Worm (Caenorhabditis elegans) whole organism, early embryonic: ENCODE measurements around the gene ced-6.

ENCODE experiments used
- B0310.2 ChIP-seq: sonication (generic microtip); optimal IDR thresholded peaks from 2 replicates; lab custom pipeline; 2016; ENCODE audit warnings: mild to moderate bottlenecking, missing genetic modification characterization, missing compliant biosample characterization
- F13C5.2 ChIP-seq: sonication (generic microtip); optimal IDR thresholded peaks from 2 replicates; lab custom pipeline; 2017; ENCODE audit warnings: mild to moderate bottlenecking, missing genetic modification characterization, inconsistent platforms, missing compliant biosample characterization
- aly-1 ChIP-seq: sonication (generic microtip); optimal IDR thresholded peaks from 2 replicates; lab custom pipeline; 2016; ENCODE audit warnings: missing genetic modification characterization, missing compliant biosample characterization
- ama-1 ChIP-seq: fragments of 150-350 bp; optimal IDR thresholded peaks from 2 replicates; lab custom pipeline; 2014
- ceh-13 ChIP-seq: fragments of 200-800 bp; sonication (Bioruptor generic); optimal IDR thresholded peaks from 2 replicates; lab custom pipeline; 2018; ENCODE audit warnings: mild to moderate bottlenecking, missing genetic modification characterization, missing compliant biosample characterization
- ceh-36 ChIP-seq: sonication (generic microtip); optimal IDR thresholded peaks from 2 replicates; lab custom pipeline; 2016; ENCODE audit warnings: missing genetic modification characterization, inconsistent platforms, missing compliant biosample characterization
- ets-7 ChIP-seq: sonication (generic microtip); optimal IDR thresholded peaks from 2 replicates; lab custom pipeline; 2016; ENCODE audit warnings: missing genotype, missing genetic modification characterization, missing compliant biosample characterization
- flt-1 ChIP-seq: fragments of 200-800 bp; sonication (Bioruptor generic); IDR thresholded peaks from 2 replicates; pipeline ENCODE4 v1.3.6; 2022; ENCODE audit warnings: missing genetic modification characterization, missing compliant biosample characterization
- hmbx-1 ChIP-seq: sonication (generic microtip); optimal IDR thresholded peaks from 2 replicates; lab custom pipeline; 2016; ENCODE audit warnings: mild to moderate bottlenecking, missing genetic modification characterization, missing compliant biosample characterization
- hmg-4 ChIP-seq: fragments of 200-800 bp; sonication (Bioruptor generic); optimal IDR thresholded peaks from 2 replicates; lab custom pipeline; 2018; ENCODE audit warnings: mild to moderate bottlenecking, missing genetic modification characterization, missing compliant biosample characterization
- hnd-1 ChIP-seq: sonication (generic microtip); optimal IDR thresholded peaks from 2 replicates; lab custom pipeline; 2016; ENCODE audit warnings: missing genetic modification characterization, missing compliant biosample characterization
- pes-1 ChIP-seq: fragments of 200-800 bp; sonication (Bioruptor generic); IDR thresholded peaks from 2 replicates; pipeline ENCODE4 v1.3.6; 2022; ENCODE audit warnings: missing genetic modification reagents, missing genetic modification characterization, missing compliant biosample characterization
- scrt-1 ChIP-seq: fragments of 200-800 bp; sonication (Bioruptor generic); IDR thresholded peaks from 2 replicates; pipeline ENCODE4 v1.3.6; 2022; ENCODE audit warnings: missing genetic modification characterization, missing compliant biosample characterization
- sea-1 ChIP-seq: fragments of 200-800 bp; sonication (Bioruptor generic); conservative IDR thresholded peaks from 2 replicates; pipeline ENCODE4 v1.3.6; 2022; ENCODE audit warnings: missing genetic modification characterization, missing compliant biosample characterization
- tbx-11 ChIP-seq: fragments of 200-800 bp; sonication (Bioruptor generic); IDR thresholded peaks from 2 replicates; pipeline ENCODE4 v1.3.6; 2022; ENCODE audit warnings: missing genetic modification characterization, missing compliant biosample characterization
- tbx-37 ChIP-seq: fragments of 200-800 bp; sonication (Bioruptor generic); conservative IDR thresholded peaks from 2 replicates; pipeline ENCODE4 v1.3.6; 2022; ENCODE audit warnings: missing genetic modification reagents, missing genetic modification characterization, missing compliant biosample characterization
- tra-4 ChIP-seq: sonication (generic microtip); optimal IDR thresholded peaks from 2 replicates; lab custom pipeline; 2017; ENCODE audit warnings: missing genetic modification characterization, missing compliant biosample characterization

Gene ced-6

DNA sequence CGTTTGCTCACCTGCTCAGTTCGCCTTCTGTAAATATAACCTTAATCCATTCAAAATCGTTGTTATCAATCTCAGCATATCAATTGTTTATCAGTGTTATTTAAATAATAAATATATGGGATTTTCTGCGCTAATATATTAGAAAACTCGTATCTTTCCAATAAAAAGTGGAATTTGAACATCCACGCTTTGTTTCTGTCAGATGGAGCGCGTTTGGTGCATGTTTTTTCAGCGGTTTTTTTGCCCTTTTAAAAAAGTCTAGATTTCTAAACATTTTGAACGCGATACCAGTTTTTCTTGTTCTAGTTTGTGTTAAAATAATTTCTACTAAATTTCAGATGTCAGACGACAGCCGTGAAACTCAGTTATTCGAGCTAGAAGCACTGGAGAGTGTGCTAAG, 8.6 kb upstream of the ced-6 start, which contains the start of gene F56D2.2:
Gene F56D2.2, plus strand, starts transcription at position 339 of the 400 bp plus-strand sequence.
- no peak for TF ChIP-seq ets-7 (tag; lab: Kevin White, UChicago)

ce11 chrIII:5588746-5589145, 6.8 kb upstream of the ced-6 start:
- TF ChIP-seq hmbx-1 (tag; lab: Kevin White, UChicago) (no peak), ets-7 (tag; lab: Kevin White, UChicago) (no peak), hnd-1 (tag; lab: Kevin White, UChicago) (no peak), hmg-4 (no peak)

DNA sequence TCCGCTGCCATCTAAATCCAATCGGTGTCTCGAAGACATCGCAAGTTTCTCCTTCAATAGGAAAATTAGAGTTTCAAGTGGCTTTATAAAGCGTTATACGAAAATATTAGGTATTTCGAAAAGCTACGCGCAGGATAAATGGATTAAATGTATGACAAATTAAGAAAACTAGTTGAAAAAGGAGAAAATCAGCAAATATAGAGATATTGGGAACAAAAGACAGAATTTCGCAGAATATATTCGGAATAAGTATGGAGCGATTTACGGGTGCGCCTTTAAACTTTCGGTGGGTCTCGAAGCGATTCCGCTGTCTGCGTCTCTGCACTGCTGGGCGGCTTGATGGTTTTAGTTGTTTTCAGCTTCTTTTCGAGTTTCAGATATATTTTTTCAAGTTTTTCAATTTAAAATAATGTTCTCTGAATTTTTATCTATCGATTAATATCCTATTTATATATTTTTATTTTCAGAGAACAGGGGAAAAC, 3.9 kb upstream of the ced-6 start, which contains the start of the genes ddx-15 and ucr-1:
Gene ddx-15, minus strand, starts transcription at position 51 of the 482 bp plus-strand sequence.
Gene ucr-1, plus strand, starts transcription at position 468 of the 482 bp plus-strand sequence.
- TF ChIP-seq ama-1 = no peak
- no peak for TF ChIP-seq pes-1 (GFP tag; lab: Robert Waterston, UW)
- no peak for TF ChIP-seq hnd-1 (tag; lab: Kevin White, UChicago)
- TF ChIP-seq sea-1 (GFP tag; lab: Robert Waterston, UW) = no peak
- TF ChIP-seq tbx-11 (GFP tag; lab: Robert Waterston, UW) = no peak
- no peak for TF ChIP-seq hmg-4
- no peak for TF ChIP-seq flt-1 (GFP tag; lab: Robert Waterston, UW)
- TF ChIP-seq ets-7 (tag; lab: Kevin White, UChicago) = no peak
- TF ChIP-seq scrt-1 (GFP tag; lab: Robert Waterston, UW) = no peak

ce11 chrIII:5594350-5594749, 1.2 kb upstream of the ced-6 start:
- no peak for TF ChIP-seq sea-1 (GFP tag; lab: Robert Waterston, UW)
- no peak for TF ChIP-seq pes-1 (GFP tag; lab: Robert Waterston, UW)
- TF ChIP-seq tra-4 (tag; lab: Kevin White, UChicago) = no peak
- TF ChIP-seq ama-1 = no peak
- TF ChIP-seq F13C5.2 (tag; lab: Kevin White, UChicago) = no peak
- TF ChIP-seq tbx-37 = no peak
- no peak for TF ChIP-seq tbx-11 (GFP tag; lab: Robert Waterston, UW)
- TF ChIP-seq ceh-36 = no peak
- TF ChIP-seq ets-7 (tag; lab: Kevin White, UChicago) = no peak
- no peak for TF ChIP-seq flt-1 (GFP tag; lab: Robert Waterston, UW)

- TF ChIP-seq sea-1 (GFP tag; lab: Robert Waterston, UW) (no peak), ceh-13 (GFP tag; lab: Kevin White, UChicago) (no peak), pes-1 (GFP tag; lab: Robert Waterston, UW) (no peak), B0310.2 (tag; lab: Kevin White, UChicago) (no peak), flt-1 (GFP tag; lab: Robert Waterston, UW) (no peak), ceh-36 (no peak), tbx-11 (GFP tag; lab: Robert Waterston, UW) (no peak), ets-7 (tag; lab: Kevin White, UChicago) (no peak), hnd-1 (tag; lab: Kevin White, UChicago) (no peak), hmbx-1 (tag; lab: Kevin White, UChicago) (no peak), hmg-4 (no peak), tra-4 (tag; lab: Kevin White, UChicago) (no peak), tbx-37 (no peak), F13C5.2 (tag; lab: Kevin White, UChicago) (no peak), aly-1 (no peak), ama-1 (no peak), scrt-1 (GFP tag; lab: Robert Waterston, UW) (no peak)
These were observed 4.4 kb downstream of the ced-6 start, which contains the start of gene wdr-37 for ce11 chrIII:5599958-5600357. Gene wdr-37 (minus strand): TSS chrIII:5600058.

ce11 chrIII:5601999-5602398, 6.4 kb downstream of the ced-6 start:
- TF ChIP-seq hnd-1 (tag; lab: Kevin White, UChicago) = peak; percentile 86
- peak; percentile 97 for TF ChIP-seq sea-1 (GFP tag; lab: Robert Waterston, UW)
- TF ChIP-seq ceh-13 (GFP tag; lab: Kevin White, UChicago) = peak; percentile 91
- peak; percentile 97 for TF ChIP-seq pes-1 (GFP tag; lab: Robert Waterston, UW)
- peak; percentile 99 for TF ChIP-seq hmg-4
- TF ChIP-seq hmbx-1 (tag; lab: Kevin White, UChicago) = peak; percentile 91
- peak; percentile 94 for TF ChIP-seq tra-4 (tag; lab: Kevin White, UChicago)
- peak; percentile 96 for TF ChIP-seq tbx-11 (GFP tag; lab: Robert Waterston, UW)
- TF ChIP-seq B0310.2 (tag; lab: Kevin White, UChicago) = peak; percentile 96
- peak; percentile 99 for TF ChIP-seq aly-1
- TF ChIP-seq ets-7 (tag; lab: Kevin White, UChicago) = peak; percentile 90
- TF ChIP-seq F13C5.2 (tag; lab: Kevin White, UChicago) = peak; percentile 97
- peak; percentile 98 for TF ChIP-seq scrt-1 (GFP tag; lab: Robert Waterston, UW)
- peak; percentile 96 for TF ChIP-seq tbx-37
- peak; percentile 97 for TF ChIP-seq ceh-36
- TF ChIP-seq flt-1 (GFP tag; lab: Robert Waterston, UW) = peak; percentile 98
- no peak for TF ChIP-seq ama-1

DNA sequence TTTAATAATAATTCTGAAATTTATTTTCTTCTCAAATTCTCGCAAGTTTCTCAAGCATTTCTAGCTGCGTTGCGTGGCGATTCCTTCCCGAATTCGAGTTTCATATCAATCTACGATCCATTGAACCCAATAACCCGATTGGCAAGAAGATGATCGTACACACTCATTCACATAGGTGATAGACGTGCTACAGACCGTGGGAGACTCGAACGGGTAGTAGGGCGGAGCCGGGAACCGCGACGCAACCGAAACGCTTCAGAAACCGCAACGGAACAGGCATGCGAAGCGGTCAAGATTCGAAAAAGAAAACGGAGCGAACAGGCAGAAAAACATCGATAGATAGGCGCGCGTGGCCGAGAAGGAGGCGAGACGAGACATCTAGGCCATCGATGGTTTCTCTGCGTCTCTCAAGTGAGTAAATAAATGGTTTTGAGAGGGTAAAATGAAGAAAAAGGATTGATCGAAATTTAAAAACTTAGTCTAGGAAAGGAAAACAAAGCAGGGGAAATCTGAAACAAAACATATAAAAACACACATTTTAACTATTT, 7.9 kb downstream of the ced-6 start, which contains the start of gene madf-11:
Gene madf-11, minus strand, starts transcription at position 51 of the 548 bp plus-strand sequence.
- TF ChIP-seq F13C5.2 (tag; lab: Kevin White, UChicago) = peak; percentile 6
- TF ChIP-seq hmg-4 = peak; percentile 68
- no peak for TF ChIP-seq ama-1
- 0 out of 2 replicates have a peak, but pooled peaks have one; percentile 33 for TF ChIP-seq tbx-37
- peak; percentile 1 for TF ChIP-seq ets-7 (tag; lab: Kevin White, UChicago)
- TF ChIP-seq scrt-1 (GFP tag; lab: Robert Waterston, UW) = no peak

DNA sequence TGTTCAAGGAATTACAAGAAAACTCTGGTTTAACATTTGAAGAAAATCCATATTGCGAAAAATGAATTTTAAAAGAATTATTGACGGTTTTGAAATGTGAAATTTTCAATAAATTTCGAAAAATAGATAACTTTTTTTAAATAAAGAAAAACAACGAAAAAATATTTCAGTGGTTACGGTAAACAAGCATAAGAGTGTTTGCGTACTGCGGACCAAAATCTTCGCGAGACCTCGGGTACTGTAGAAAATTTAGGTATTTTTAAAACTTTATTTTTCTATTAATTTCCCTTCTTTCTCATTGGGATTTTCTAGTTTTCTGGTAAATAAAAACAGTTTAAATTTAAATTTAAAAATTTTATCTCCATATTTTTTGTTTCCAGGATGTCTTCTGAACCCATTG, 8.5 kb downstream of the ced-6 start, which contains the start of gene xnd-1:
Gene xnd-1, plus strand, starts transcription at position 381 of the 400 bp plus-strand sequence.
- no peak for TF ChIP-seq tbx-37
- no peak for TF ChIP-seq ceh-36
- no peak for TF ChIP-seq hnd-1 (tag; lab: Kevin White, UChicago)
- no peak for TF ChIP-seq F13C5.2 (tag; lab: Kevin White, UChicago)
- no peak for TF ChIP-seq ets-7 (tag; lab: Kevin White, UChicago)
- no peak for TF ChIP-seq scrt-1 (GFP tag; lab: Robert Waterston, UW)
- no peak for TF ChIP-seq pes-1 (GFP tag; lab: Robert Waterston, UW)
- no peak for TF ChIP-seq tbx-11 (GFP tag; lab: Robert Waterston, UW)
- no peak for TF ChIP-seq B0310.2 (tag; lab: Kevin White, UChicago)
- no peak for TF ChIP-seq ceh-13 (GFP tag; lab: Kevin White, UChicago)
- TF ChIP-seq aly-1 = no peak
- no peak for TF ChIP-seq hmbx-1 (tag; lab: Kevin White, UChicago)
